Fruit fly (Drosophila melanogaster): Measurements from ENCODE around the gene rdgA.

The rdgA gene

DNA sequence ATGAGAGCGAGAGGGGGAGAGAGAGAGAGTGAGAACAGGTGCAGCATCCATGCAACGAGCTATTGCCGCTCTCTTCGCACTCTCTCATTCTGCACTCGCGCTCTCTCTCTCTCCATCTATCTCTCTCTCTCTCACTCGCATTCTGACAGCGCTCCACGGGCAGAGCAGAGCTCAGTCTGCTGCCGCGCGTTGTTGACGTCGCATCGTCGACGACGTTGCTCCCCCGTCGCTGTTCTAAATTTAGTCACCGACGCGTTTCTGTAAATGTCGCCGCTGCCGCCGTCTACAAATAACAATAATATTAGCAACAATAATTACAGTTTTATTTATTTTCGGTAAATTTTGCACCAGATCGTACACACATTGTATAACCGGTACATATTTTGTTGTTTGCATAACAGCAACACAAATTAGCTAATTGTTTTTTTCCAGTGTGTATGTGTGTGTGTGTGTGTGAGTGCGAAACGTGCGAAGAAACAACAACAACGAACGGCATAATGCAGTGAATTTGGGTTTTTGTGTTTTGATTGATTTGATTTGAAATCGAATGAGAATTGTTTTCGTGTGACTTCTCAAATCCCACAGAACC lies 135.7 kb downstream of the rdgA start (continued):
- TF ChIP-seq CG1832 (GFP tag; optimal IDR thresholded peaks at IDR 0.05) = peak; percentile 94
- peak; percentile 6 for TF ChIP-seq sug (tag; optimal IDR thresholded peaks at IDR 0.05)
- no peak for TF ChIP-seq Hey (tag; optimal IDR thresholded peaks at IDR 0.05)
- no peak for TF ChIP-seq Doc3 (GFP tag; IDR thresholded peaks at IDR 0.05; ENCODE audit: partially characterized antibody)
- no peak for TF ChIP-seq CG7963 (GFP tag; IDR thresholded peaks at IDR 0.05; ENCODE audit: partially characterized antibody)
- peak; percentile 5 for TF ChIP-seq Xbp1 (GFP tag; optimal IDR thresholded peaks at IDR 0.05)
- no peak for TF ChIP-seq CG31388 (GFP tag; optimal IDR thresholded peaks at IDR 0.05)
- peak; percentile 86 for TF ChIP-seq Jarid2 (GFP tag; optimal IDR thresholded peaks at IDR 0.05)
- no peak for TF ChIP-seq Gsc (GFP tag; IDR thresholded peaks at IDR 0.05)
- TF ChIP-seq Nf-YC (tag; optimal IDR thresholded peaks at IDR 0.05) = peak; percentile 38
- peak; percentile 32 for TF ChIP-seq dmrt11E (tag; optimal IDR thresholded peaks at IDR 0.05)
- no peak for TF ChIP-seq ERR (GFP tag; optimal IDR thresholded peaks at IDR 0.05)
- TF ChIP-seq CG9727 (GFP tag; optimal IDR thresholded peaks at IDR 0.05) = no peak
- TF ChIP-seq CG8478 (optimal IDR thresholded peaks at IDR 0.05) = peak; percentile 97
- TF ChIP-seq Mrtf (GFP tag; IDR thresholded peaks at IDR 0.05) = no peak
- TF ChIP-seq Adf1 (GFP tag; IDR thresholded peaks at IDR 0.05) = peak; percentile 82
- no peak for TF ChIP-seq exex (tag; optimal IDR thresholded peaks at IDR 0.05)
- TF ChIP-seq HmgZ (tag; optimal IDR thresholded peaks at IDR 0.05) = no peak
- TF ChIP-seq CG10565 (GFP tag; optimal IDR thresholded peaks at IDR 0.05) = no peak
- TF ChIP-seq fd96Cb (tag; optimal IDR thresholded peaks at IDR 0.05) = no peak
- TF ChIP-seq stc (GFP tag; IDR thresholded peaks at IDR 0.05) = no peak
- peak; percentile 22 for TF ChIP-seq PHDP (tag; optimal IDR thresholded peaks at IDR 0.05)
- TF ChIP-seq CG14710 (tag; optimal IDR thresholded peaks at IDR 0.05) = no peak
- peak in 1 of 2 experiments; percentile 61 for TF ChIP-seq eve (GFP tag; optimal IDR thresholded peaks at IDR 0.05)
- no peak for TF ChIP-seq CG8924 (tag; optimal IDR thresholded peaks at IDR 0.05)
- peak; percentile 31; the same call in 1 of the 3 replicates for TF ChIP-seq H15 (GFP tag; IDR thresholded peaks at IDR 0.05)
- no peak for TF ChIP-seq CG16813 (GFP tag; IDR thresholded peaks at IDR 0.05; ENCODE audit: partially characterized antibody)
- no peak for TF ChIP-seq esg (GFP tag; conservative IDR thresholded peaks at IDR 0.05)
- TF ChIP-seq CG13424 (tag; optimal IDR thresholded peaks at IDR 0.05) = peak; percentile 9
- TF ChIP-seq CG11696 (GFP tag; IDR thresholded peaks at IDR 0.05) = no peak
- peak; percentile 28 for TF ChIP-seq Kr (GFP tag; optimal IDR thresholded peaks at IDR 0.05)
- no peak for TF ChIP-seq ap (GFP tag; IDR thresholded peaks at IDR 0.05)
- no peak for TF ChIP-seq tap (tag; optimal IDR thresholded peaks at IDR 0.05)
- no peak for TF ChIP-seq CG7556 (GFP tag; optimal IDR thresholded peaks at IDR 0.05)
- TF ChIP-seq CG8290 (GFP tag; optimal IDR thresholded peaks at IDR 0.05) = no peak
- no peak for TF ChIP-seq CG8290 (tag; optimal IDR thresholded peaks at IDR 0.05)
- no peak for TF ChIP-seq CG17568 (GFP tag; optimal IDR thresholded peaks at IDR 0.05)
- no peak for TF ChIP-seq Stat92E (GFP tag; optimal IDR thresholded peaks at IDR 0.05)
- no peak for TF ChIP-seq her (GFP tag; optimal IDR thresholded peaks at IDR 0.05)
- TF ChIP-seq MBD-R2 (GFP tag; IDR thresholded peaks at IDR 0.05) = 0 out of 2 replicates have a peak, but pooled peaks have one; percentile 7
- no peak for TF ChIP-seq NK7.1 (GFP tag; optimal IDR thresholded peaks at IDR 0.05)
- peak; percentile 42 for TF ChIP-seq CG13287 (GFP tag; IDR thresholded peaks at IDR 0.05; ENCODE audit: partially characterized antibody)
- TF ChIP-seq bbx (GFP tag; IDR thresholded peaks at IDR 0.05; ENCODE audit: partially characterized antibody) = 0 out of 2 replicates have a peak, but pooled peaks have one; percentile 34
- TF ChIP-seq CG8388 (GFP tag; optimal IDR thresholded peaks at IDR 0.05) = peak; percentile 26
- TF ChIP-seq prd (optimal IDR thresholded peaks at IDR 0.05) = no peak
- TF ChIP-seq prd (GFP tag; IDR thresholded peaks at IDR 0.05) = 0 out of 3 replicates have a peak, but pooled peaks have one; percentile 30
- no peak for TF ChIP-seq CG1792 (GFP tag; optimal IDR thresholded peaks at IDR 0.05)
- TF ChIP-seq CG9437 (GFP tag; optimal IDR thresholded peaks at IDR 0.05) = no peak
- no peak for TF ChIP-seq Hmx (GFP tag; optimal IDR thresholded peaks at IDR 0.05)
- TF ChIP-seq CG10267 (tag; optimal IDR thresholded peaks at IDR 0.05) = no peak

Measured in whole organism, embryonic.